Fruit fly (Drosophila melanogaster): ENCODE data around the gene RanBP3.

DNA sequence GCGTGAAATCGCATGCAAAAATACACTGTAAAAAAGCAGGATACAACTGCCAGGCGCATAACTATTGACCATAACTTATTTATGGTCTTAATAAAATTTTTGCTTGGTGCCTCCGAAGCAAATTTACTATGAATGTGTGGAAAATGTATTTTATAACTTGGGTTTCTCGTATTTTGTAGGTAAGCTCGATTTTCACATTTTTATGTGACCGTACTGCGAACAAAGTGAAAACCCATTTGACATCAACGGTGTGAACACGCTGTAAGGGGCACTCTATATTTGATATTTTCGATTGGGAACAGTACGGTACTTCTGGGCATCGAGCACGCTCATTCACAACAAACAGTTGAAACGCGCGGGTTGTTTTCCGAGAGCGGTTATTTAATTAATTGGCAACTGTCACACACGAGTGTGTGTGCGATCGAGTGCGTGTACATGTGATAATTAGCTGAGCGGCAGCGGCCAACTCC lies 28.9 kb upstream of the RanBP3 start, which contains the start of the genes Nup98-96 and mbc:
- TF ChIP-seq CG34367 (tag; optimal IDR thresholded peaks at IDR 0.05) (peak; percentile 65), CG4496 (GFP tag; IDR thresholded peaks at IDR 0.05) (peak; percentile 90), gl (tag; optimal IDR thresholded peaks at IDR 0.05) (peak; percentile 21), fd96Ca (GFP tag; IDR thresholded peaks at IDR 0.05) (peak; percentile 79), CG10348 (GFP tag; IDR thresholded peaks at IDR 0.05) (peak; percentile 67; the same call in 1 of the 2 replicates), CG17806 (tag; optimal IDR thresholded peaks at IDR 0.05) (peak; percentile 77), CG9948 (tag; optimal IDR thresholded peaks at IDR 0.05) (peak; percentile 77), rn (GFP tag; IDR thresholded peaks at IDR 0.05) (peak; percentile 85), D1 (tag; optimal IDR thresholded peaks at IDR 0.05) (no peak), CG8301 (tag; optimal IDR thresholded peaks at IDR 0.05) (peak; percentile 70)

Data from whole organism, pupa.